Worm (Caenorhabditis elegans) whole organism, early embryonic: Measurements from ENCODE around the gene atx-3.
"Not testable (repeated sequence)": the region's sequence is repeated elsewhere in the genome, so short reads cannot be mapped to it uniquely, and the experiment has no call there.

Experiments
- B0310.2 ChIP-seq: sonication (generic microtip); optimal IDR thresholded peaks from 2 replicates; lab custom pipeline; 2016; ENCODE audit warnings: mild to moderate bottlenecking, missing genetic modification characterization, missing compliant biosample characterization
- F13C5.2 ChIP-seq: sonication (generic microtip); optimal IDR thresholded peaks from 2 replicates; lab custom pipeline; 2017; ENCODE audit warnings: mild to moderate bottlenecking, missing genetic modification characterization, inconsistent platforms, missing compliant biosample characterization
- aly-1 ChIP-seq: sonication (generic microtip); optimal IDR thresholded peaks from 2 replicates; lab custom pipeline; 2016; ENCODE audit warnings: missing genetic modification characterization, missing compliant biosample characterization
- ama-1 ChIP-seq: fragments of 150-350 bp; optimal IDR thresholded peaks from 2 replicates; lab custom pipeline; 2014
- ceh-13 ChIP-seq: fragments of 200-800 bp; sonication (Bioruptor generic); optimal IDR thresholded peaks from 2 replicates; lab custom pipeline; 2018; ENCODE audit warnings: mild to moderate bottlenecking, missing genetic modification characterization, missing compliant biosample characterization
- ceh-36 ChIP-seq: sonication (generic microtip); optimal IDR thresholded peaks from 2 replicates; lab custom pipeline; 2016; ENCODE audit warnings: missing genetic modification characterization, inconsistent platforms, missing compliant biosample characterization
- ets-7 ChIP-seq: sonication (generic microtip); optimal IDR thresholded peaks from 2 replicates; lab custom pipeline; 2016; ENCODE audit warnings: missing genotype, missing genetic modification characterization, missing compliant biosample characterization
- flt-1 ChIP-seq: fragments of 200-800 bp; sonication (Bioruptor generic); IDR thresholded peaks from 2 replicates; pipeline ENCODE4 v1.3.6; 2022; ENCODE audit warnings: missing genetic modification characterization, missing compliant biosample characterization
- hmbx-1 ChIP-seq: sonication (generic microtip); optimal IDR thresholded peaks from 2 replicates; lab custom pipeline; 2016; ENCODE audit warnings: mild to moderate bottlenecking, missing genetic modification characterization, missing compliant biosample characterization
- hmg-4 ChIP-seq: fragments of 200-800 bp; sonication (Bioruptor generic); optimal IDR thresholded peaks from 2 replicates; lab custom pipeline; 2018; ENCODE audit warnings: mild to moderate bottlenecking, missing genetic modification characterization, missing compliant biosample characterization
- hnd-1 ChIP-seq: sonication (generic microtip); optimal IDR thresholded peaks from 2 replicates; lab custom pipeline; 2016; ENCODE audit warnings: missing genetic modification characterization, missing compliant biosample characterization
- pes-1 ChIP-seq: fragments of 200-800 bp; sonication (Bioruptor generic); IDR thresholded peaks from 2 replicates; pipeline ENCODE4 v1.3.6; 2022; ENCODE audit warnings: missing genetic modification reagents, missing genetic modification characterization, missing compliant biosample characterization
- scrt-1 ChIP-seq: fragments of 200-800 bp; sonication (Bioruptor generic); IDR thresholded peaks from 2 replicates; pipeline ENCODE4 v1.3.6; 2022; ENCODE audit warnings: missing genetic modification characterization, missing compliant biosample characterization
- sea-1 ChIP-seq: fragments of 200-800 bp; sonication (Bioruptor generic); conservative IDR thresholded peaks from 2 replicates; pipeline ENCODE4 v1.3.6; 2022; ENCODE audit warnings: missing genetic modification characterization, missing compliant biosample characterization
- tbx-11 ChIP-seq: fragments of 200-800 bp; sonication (Bioruptor generic); IDR thresholded peaks from 2 replicates; pipeline ENCODE4 v1.3.6; 2022; ENCODE audit warnings: missing genetic modification characterization, missing compliant biosample characterization
- tbx-37 ChIP-seq: fragments of 200-800 bp; sonication (Bioruptor generic); conservative IDR thresholded peaks from 2 replicates; pipeline ENCODE4 v1.3.6; 2022; ENCODE audit warnings: missing genetic modification reagents, missing genetic modification characterization, missing compliant biosample characterization
- tra-4 ChIP-seq: sonication (generic microtip); optimal IDR thresholded peaks from 2 replicates; lab custom pipeline; 2017; ENCODE audit warnings: missing genetic modification characterization, missing compliant biosample characterization

Gene atx-3

DNA sequence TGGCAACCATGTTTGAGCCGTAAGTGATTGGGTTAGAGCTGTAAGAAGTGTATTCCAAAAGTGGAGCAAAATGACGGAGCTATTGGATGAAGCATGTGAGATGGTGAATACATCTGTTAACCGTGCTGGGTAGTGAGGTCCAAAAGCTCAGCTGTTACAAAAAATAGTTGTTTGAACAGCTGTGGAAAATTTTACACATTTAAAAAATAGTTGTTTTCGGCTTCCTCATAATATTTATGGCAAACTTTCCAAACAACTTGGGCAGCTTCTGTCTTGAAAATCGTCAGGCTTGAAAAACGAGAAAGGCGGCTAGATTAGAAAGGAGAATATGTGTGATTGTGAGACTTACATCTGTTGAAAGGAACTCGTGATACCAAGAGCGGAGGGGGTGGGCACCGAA is 27.8 kb upstream of the atx-3 start, which contains the start of gene fbxa-154:
Gene fbxa-154 (minus strand): TSS at position 101 of the 400 bp plus-strand sequence.
- no peak for TF ChIP-seq B0310.2 (tag; lab: Kevin White, UChicago)
- TF ChIP-seq F13C5.2: no peak
- TF ChIP-seq ceh-13 (GFP tag; lab: Kevin White, UChicago): no peak
- TF ChIP-seq flt-1: no peak

DNA sequence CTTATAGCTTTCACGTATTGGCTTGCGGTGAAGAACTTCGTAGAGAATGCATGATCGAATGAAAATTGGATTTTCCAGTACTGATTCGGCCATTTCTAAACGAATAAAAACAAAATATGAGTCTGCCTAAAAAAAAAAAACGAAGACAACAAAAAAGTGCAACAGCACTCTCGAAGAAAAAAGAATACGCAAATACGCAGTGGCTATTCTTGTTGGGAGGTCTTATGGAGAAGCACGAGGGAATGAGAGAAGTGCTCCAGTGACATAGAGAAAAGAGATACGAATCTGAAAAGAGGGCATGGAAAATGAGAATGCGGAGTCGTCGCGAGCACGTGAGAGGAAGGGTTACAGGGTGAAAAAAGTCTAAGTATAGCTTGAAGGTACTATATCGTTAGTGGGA is 25.0 kb upstream of the atx-3 start, which contains the start of gene fbxa-152:
Gene fbxa-152 (minus strand): TSS at position 101 of the 400 bp plus-strand sequence.
- TF ChIP-seq ets-7 (tag; lab: Kevin White, UChicago) (no peak), F13C5.2 (no peak), tra-4 (tag; lab: Kevin White, UChicago) (no peak), hmg-4 (GFP tag; lab: Kevin White, UChicago) (no peak), ceh-36 (no peak), aly-1 (tag; lab: Kevin White, UChicago) (no peak), pes-1 (GFP tag; lab: Robert Waterston, UW) (no peak)

DNA sequence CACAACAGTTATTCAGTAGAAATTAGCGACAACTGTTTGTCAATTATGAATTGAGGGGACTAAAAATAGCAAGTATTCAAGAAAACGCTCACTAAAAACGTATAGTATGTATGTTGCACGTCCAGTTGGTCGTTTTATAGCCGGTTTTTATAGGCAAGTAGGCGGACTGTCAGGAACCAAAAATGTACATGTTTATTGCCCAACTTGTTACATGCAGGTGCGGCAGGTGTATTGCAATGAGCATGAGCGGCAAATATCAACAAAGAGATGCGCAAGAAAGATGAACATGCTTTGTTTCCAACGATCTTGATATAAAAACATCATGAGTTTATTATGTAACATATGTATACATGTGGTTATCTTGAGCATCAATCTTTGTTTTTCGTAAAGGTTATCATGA is 22.5 kb upstream of the atx-3 start, which contains the start of gene B0391.14:
Gene B0391.14 (minus strand): TSS at position 101 of the 400 bp plus-strand sequence.
- TF ChIP-seq B0310.2 (tag; lab: Kevin White, UChicago); ets-7 (tag; lab: Kevin White, UChicago); tbx-37: not testable (repeated sequence)

DNA sequence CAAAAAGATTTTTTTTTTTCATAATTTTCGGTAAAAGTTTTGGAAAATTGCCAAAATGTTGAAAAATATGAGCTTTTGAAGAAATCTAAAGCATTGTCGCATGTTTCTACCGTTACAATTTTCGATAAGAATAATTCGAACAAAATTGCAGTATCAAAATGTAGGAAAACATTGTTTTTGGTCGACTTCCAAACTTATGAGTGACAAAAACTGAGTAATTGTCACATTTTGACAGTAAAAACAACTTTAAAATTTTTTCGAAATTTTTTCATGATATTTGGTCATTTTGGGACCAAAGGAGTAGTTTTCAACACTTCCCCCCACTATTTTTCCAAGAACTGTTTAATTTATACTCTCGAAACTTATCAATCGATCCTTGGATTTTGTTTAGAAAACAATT is 17.3 kb upstream of the atx-3 start, which contains the start of gene fbxa-139:
Gene fbxa-139 (minus strand): TSS at position 101 of the 400 bp plus-strand sequence.
- TF ChIP-seq ets-7 (tag; lab: Kevin White, UChicago) (no peak), tbx-11 (GFP tag; lab: Robert Waterston, UW) (no peak), hmbx-1 (tag; lab: Kevin White, UChicago) (no peak), F13C5.2 (no peak), hmg-4 (GFP tag; lab: Kevin White, UChicago) (no peak), B0310.2 (tag; lab: Kevin White, UChicago) (no peak), tra-4 (tag; lab: Kevin White, UChicago) (no peak), ceh-36 (no peak), sea-1 (GFP tag; lab: Robert Waterston, UW) (no peak), flt-1 (no peak), ceh-13 (GFP tag; lab: Kevin White, UChicago) (no peak), tbx-37 (no peak)

DNA sequence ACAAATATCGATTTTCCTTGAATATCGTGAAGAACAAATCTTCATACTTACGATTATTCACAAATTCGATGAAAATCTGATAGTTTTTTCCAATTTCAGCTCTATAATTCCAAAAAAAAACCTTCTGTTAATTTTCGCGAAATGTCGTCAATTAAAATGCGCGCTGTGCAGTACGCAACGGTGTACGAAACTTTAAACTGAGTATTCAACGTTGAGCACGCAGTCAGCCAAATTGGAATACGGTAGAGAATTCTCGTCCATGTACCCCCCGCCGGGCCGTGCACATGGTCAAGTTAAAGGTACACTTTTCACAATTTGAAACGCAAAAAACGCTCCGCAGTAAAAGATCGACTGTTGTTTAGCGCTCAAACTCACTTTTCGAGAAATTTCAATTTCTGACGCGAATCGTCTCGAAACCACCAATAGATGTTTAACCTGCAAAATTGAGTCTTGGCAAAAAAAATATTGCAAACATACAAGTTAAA is 13.0 kb upstream of the atx-3 start, which contains the start of gene F28F8.7:
Gene F28F8.7 (minus strand): TSS at position 435 of the 485 bp plus-strand sequence.
- TF ChIP-seq tbx-11 (GFP tag; lab: Robert Waterston, UW) (0 out of 2 replicates have a peak, but pooled peaks have one; percentile 39), scrt-1 (GFP tag; lab: Robert Waterston, UW) (0 out of 2 replicates have a peak, but pooled peaks have one; percentile 41)

DNA sequence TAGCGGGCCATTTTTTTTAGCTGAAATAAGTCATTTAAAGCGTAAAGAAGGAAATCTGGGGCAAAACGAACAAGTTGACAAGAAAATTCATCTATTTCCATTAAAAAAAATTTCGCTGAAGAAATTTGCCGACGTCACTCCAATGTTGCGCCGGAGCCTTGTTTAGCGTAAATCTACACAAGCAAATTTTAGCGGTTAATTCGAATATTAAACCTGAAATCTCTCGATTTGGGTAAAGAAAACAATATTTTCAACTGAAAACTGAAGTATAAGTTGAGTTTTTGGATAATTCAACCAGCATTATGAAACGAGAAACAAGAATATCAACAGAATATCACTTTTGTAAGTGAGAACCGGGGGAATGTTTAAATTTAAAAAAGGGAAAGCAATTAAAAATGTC is 1.1 kb upstream of the atx-3 start, which contains the start of gene F28F8.9:
Gene F28F8.9 (minus strand): TSS at position 288 of the 400 bp plus-strand sequence.
- TF ChIP-seq B0310.2 (tag; lab: Kevin White, UChicago) (no peak), sea-1 (GFP tag; lab: Robert Waterston, UW) (no peak), ceh-13 (GFP tag; lab: Kevin White, UChicago) (no peak), aly-1 (tag; lab: Kevin White, UChicago) (no peak), ceh-36 (no peak), F13C5.2 (no peak), pes-1 (GFP tag; lab: Robert Waterston, UW) (no peak), tbx-37 (no peak)

DNA sequence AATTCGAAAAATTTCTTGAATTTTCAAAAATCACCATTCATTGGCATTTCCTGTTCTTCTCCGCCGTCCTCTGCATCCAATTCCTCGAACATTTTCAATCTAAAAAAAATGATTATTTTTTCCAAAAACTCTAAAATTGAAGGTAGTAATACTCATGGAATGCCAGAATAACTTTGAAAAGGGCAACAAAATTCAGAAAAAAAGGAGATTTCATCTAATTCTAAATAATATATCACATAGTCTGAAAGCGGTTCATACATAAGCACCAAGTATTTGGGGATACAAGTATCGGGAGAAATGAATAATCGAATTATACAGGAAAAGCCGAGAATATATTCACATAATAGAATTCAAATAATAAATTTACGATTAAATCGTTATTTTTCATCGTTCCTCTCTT is 1.9 kb downstream of the atx-3 start, which contains the start of gene mdt-28:
Gene mdt-28 (minus strand): TSS at position 101 of the 400 bp plus-strand sequence.
- no peak for TF ChIP-seq flt-1
- no peak for TF ChIP-seq hmg-4 (GFP tag; lab: Kevin White, UChicago)
- no peak for TF ChIP-seq ama-1 (lab: Kevin White, UChicago)
- TF ChIP-seq tbx-11 (GFP tag; lab: Robert Waterston, UW): no peak
- no peak for TF ChIP-seq scrt-1 (GFP tag; lab: Robert Waterston, UW)
- TF ChIP-seq aly-1 (tag; lab: Kevin White, UChicago): no peak
- no peak for TF ChIP-seq tra-4 (tag; lab: Kevin White, UChicago)
- no peak for TF ChIP-seq B0310.2 (tag; lab: Kevin White, UChicago)
- no peak for TF ChIP-seq ets-7 (tag; lab: Kevin White, UChicago)
- TF ChIP-seq pes-1 (GFP tag; lab: Robert Waterston, UW): no peak
- no peak for TF ChIP-seq ceh-13 (GFP tag; lab: Kevin White, UChicago)
- TF ChIP-seq hnd-1 (tag; lab: Kevin White, UChicago): no peak
- no peak for TF ChIP-seq sea-1 (GFP tag; lab: Robert Waterston, UW)

DNA sequence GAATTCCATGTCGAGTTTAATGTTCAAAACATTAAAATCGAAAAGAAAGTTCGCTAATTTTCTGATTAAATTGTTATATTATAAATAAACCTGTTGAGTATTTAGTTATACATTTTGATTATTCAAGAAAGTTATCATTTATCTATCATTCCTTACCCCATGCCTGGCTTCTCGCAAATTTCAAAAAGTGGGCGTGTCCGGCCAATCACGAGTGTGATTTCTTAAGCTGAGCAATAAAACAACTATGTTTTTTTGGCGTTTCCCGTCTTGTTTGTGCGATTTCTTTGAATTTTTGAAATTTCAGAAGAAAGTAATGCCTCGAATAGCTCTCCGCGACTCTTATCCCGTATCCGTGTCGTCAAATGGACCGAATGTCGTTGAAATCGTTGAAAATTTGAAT is 4.6 kb downstream of the atx-3 start, which contains the start of gene fbxa-94:
Gene fbxa-94 (plus strand): TSS at position 301 of the 400 bp plus-strand sequence.
- TF ChIP-seq ets-7 (tag; lab: Kevin White, UChicago) (no peak), aly-1 (tag; lab: Kevin White, UChicago) (no peak), tbx-11 (GFP tag; lab: Robert Waterston, UW) (no peak), ceh-13 (GFP tag; lab: Kevin White, UChicago) (no peak), flt-1 (no peak), scrt-1 (GFP tag; lab: Robert Waterston, UW) (no peak), sea-1 (GFP tag; lab: Robert Waterston, UW) (no peak), hmbx-1 (tag; lab: Kevin White, UChicago) (no peak), ceh-36 (no peak), tbx-37 (no peak), hmg-4 (GFP tag; lab: Kevin White, UChicago) (no peak), pes-1 (GFP tag; lab: Robert Waterston, UW) (no peak), tra-4 (tag; lab: Kevin White, UChicago) (no peak), F13C5.2 (no peak), hnd-1 (tag; lab: Kevin White, UChicago) (no peak), B0310.2 (tag; lab: Kevin White, UChicago) (no peak), ama-1 (lab: Kevin White, UChicago) (no peak)
